Fruit fly (Drosophila melanogaster) Kc167 (cell line): ENCODE data around the gene qm.

ENCODE experiments used
- Sin3A ChIP-seq: fragments of >200 bp; optimal IDR thresholded peaks from 2 replicates; lab custom pipeline; 2018; ENCODE audit warnings: missing external identifiers
- insv ChIP-seq: fragments of >200 bp; optimal IDR thresholded peaks from 3 replicates; lab custom pipeline; 2018; ENCODE audit warnings: missing external identifiers
- ttk ChIP-seq: sonication (Bioruptor generic); optimal IDR thresholded peaks from 2 replicates; lab custom pipeline; 2017; ENCODE audit warnings: missing external identifiers

dm6 chr3L:7344965-7345427 lies 3.1 kb upstream of the qm start, which contains the start of gene Cln7:
- TF ChIP-seq ttk (lab: Kevin White, UChicago) = no peak
- TF ChIP-seq insv = no peak
- TF ChIP-seq Sin3A (lab: Kevin White, UChicago) = no peak
